Worm (Caenorhabditis elegans) whole organism, young adult: ENCODE data around the gene Y116F11B.17.

Experiments
- F52B5.7 ChIP-seq: sonication (generic microtip); optimal IDR thresholded peaks from 2 replicates; lab custom pipeline; 2016; ENCODE audit warnings: mild to moderate bottlenecking, missing genetic modification characterization, missing compliant biosample characterization
- Y95B8A.8 ChIP-seq: fragments of 200-800 bp; sonication (Bioruptor generic); IDR thresholded peaks from 2 replicates; pipeline ENCODE4 v1.3.6; 2022; ENCODE audit warnings: missing genetic modification reagents, missing genetic modification characterization, missing compliant biosample characterization
- ZK185.1 ChIP-seq: sonication (generic microtip); optimal IDR thresholded peaks from 2 replicates; lab custom pipeline; 2016; ENCODE audit warnings: mild to moderate bottlenecking, missing genetic modification characterization, missing compliant biosample characterization; ENCODE audit not compliant: poor library complexity, severe bottlenecking
- ama-1 ChIP-seq, 3 experiments: fragments of 150-350 bp in 1 of 3; sonication (generic microtip) in 2 of 3; optimal IDR thresholded peaks; 2 replicates each; lab custom pipeline; 2014 to 2018; ENCODE audit warnings: missing biosample characterization in 2 of 3, missing genetic modification characterization in 2 of 3, missing genetic modification reagents in 2 of 3
- cebp-1 ChIP-seq, 2 experiments: fragments of 200-800 bp in 1 of 2; sonication (Bioruptor generic) in 1 of 2; sonication (generic microtip) in 1 of 2; IDR thresholded peaks in 1 of 2; optimal IDR thresholded peaks in 1 of 2; 2 replicates each; pipeline versions ENCODE4 v1.3.6 to Lab custom; 2017 to 2022; ENCODE audit warnings: missing compliant biosample characterization in 2 of 2, missing genetic modification characterization in 2 of 2, mild to moderate bottlenecking in 1 of 2, missing genetic modification reagents in 1 of 2, moderate library complexity in 1 of 2
- cebp-2 ChIP-seq: fragments of 200-800 bp; sonication (Bioruptor generic); IDR thresholded peaks from 2 replicates; pipeline ENCODE4 v1.3.6; 2022; ENCODE audit warnings: missing genetic modification characterization, missing compliant biosample characterization
- efl-1 ChIP-seq: fragments of 150-350 bp; optimal IDR thresholded peaks from 2 replicates; lab custom pipeline; 2014; ENCODE audit warnings: missing biosample characterization, missing genetic modification reagents, missing genetic modification characterization
- ets-4 ChIP-seq: fragments of 200-800 bp; sonication (Bioruptor generic); optimal IDR thresholded peaks from 2 replicates; lab custom pipeline; 2018; ENCODE audit warnings: mild to moderate bottlenecking, missing genetic modification characterization, missing compliant biosample characterization

DNA sequence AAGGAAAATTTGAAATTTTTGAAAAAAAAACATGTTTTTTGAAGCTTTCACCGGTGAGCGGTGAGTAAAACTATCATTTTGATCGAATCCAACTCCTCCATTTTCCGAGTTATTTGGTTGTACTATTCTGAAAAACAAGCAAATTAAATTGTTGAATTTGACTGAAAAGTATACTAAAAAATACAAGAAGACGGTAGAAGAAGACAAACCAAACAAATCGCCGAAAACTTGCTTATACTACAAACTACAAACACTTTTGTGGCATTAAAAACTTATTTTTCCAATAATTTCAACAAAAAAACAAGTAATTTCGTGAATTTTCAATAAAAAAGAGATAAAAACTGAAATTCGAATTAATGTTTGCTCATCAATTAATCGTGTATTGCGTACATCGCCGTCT, 43.4 kb downstream of the Y116F11B.17 start, which contains the start of gene fbxa-194:
- TF ChIP-seq ama-1 (optimal IDR thresholded peaks at IDR 0.05; lab: Kevin White, UChicago): no peak
- no peak for TF ChIP-seq ama-1 (GFP tag; optimal IDR thresholded peaks at IDR 0.05; lab: Kevin White, UChicago)
- no peak for TF ChIP-seq ets-4 (GFP tag; lab: Kevin White, UChicago)
- TF ChIP-seq cebp-1 (GFP tag; IDR thresholded peaks at IDR 0.05; lab: Robert Waterston, UW): no peak
- no peak for TF ChIP-seq cebp-1 (tag; optimal IDR thresholded peaks at IDR 0.05; lab: Kevin White, UChicago)
- TF ChIP-seq cebp-2: no peak
- no peak for TF ChIP-seq Y95B8A.8
- no peak for TF ChIP-seq F52B5.7 (tag; lab: Kevin White, UChicago)
- TF ChIP-seq efl-1 (GFP tag; lab: Kevin White, UChicago): no peak
- no peak for TF ChIP-seq ZK185.1 (tag; lab: Kevin White, UChicago)
